Worm (Caenorhabditis elegans) whole organism, L2 larva: ENCODE measurements around the gene nhr-199.

ENCODE experiments used
- aly-2 ChIP-seq: fragments of 150-350 bp; optimal IDR thresholded peaks from 2 replicates; lab custom pipeline; 2014; ENCODE audit warnings: missing biosample characterization, missing genetic modification characterization
- egl-27 ChIP-seq: sonication (generic microtip); optimal IDR thresholded peaks from 3 replicates; lab custom pipeline; 2017; ENCODE audit warnings: missing biosample characterization, missing genetic modification reagents, missing genetic modification characterization
- nhr-11 ChIP-seq: fragments of 150-350 bp; optimal IDR thresholded peaks from 2 replicates; lab custom pipeline; 2014; ENCODE audit warnings: missing biosample characterization, missing genetic modification characterization
- nhr-77 ChIP-seq: fragments of 150-350 bp; optimal IDR thresholded peaks from 2 replicates; lab custom pipeline; 2014; ENCODE audit warnings: missing biosample characterization, missing genetic modification characterization
- ztf-4 ChIP-seq: fragments of 150-350 bp; optimal IDR thresholded peaks from 2 replicates; lab custom pipeline; 2014; ENCODE audit warnings: missing biosample characterization, missing genetic modification characterization

- TF ChIP-seq egl-27 (tag; lab: Kevin White, UChicago) (peak; percentile 20), nhr-77 (tag; lab: Kevin White, UChicago) (no peak), ztf-4 (tag; lab: Kevin White, UChicago) (no peak), nhr-11 (tag; lab: Kevin White, UChicago) (no peak), aly-2 (tag; lab: Kevin White, UChicago) (no peak)
Measured at ce11 chrV:15707982-15708381, 8.3 kb upstream of the nhr-199 start.
